Worm (Caenorhabditis elegans): ENCODE results near the gene fis-2.
A peak's percentile ranks its signal among the peaks of the same experiment; 100 is the strongest.

The fis-2 gene

DNA sequence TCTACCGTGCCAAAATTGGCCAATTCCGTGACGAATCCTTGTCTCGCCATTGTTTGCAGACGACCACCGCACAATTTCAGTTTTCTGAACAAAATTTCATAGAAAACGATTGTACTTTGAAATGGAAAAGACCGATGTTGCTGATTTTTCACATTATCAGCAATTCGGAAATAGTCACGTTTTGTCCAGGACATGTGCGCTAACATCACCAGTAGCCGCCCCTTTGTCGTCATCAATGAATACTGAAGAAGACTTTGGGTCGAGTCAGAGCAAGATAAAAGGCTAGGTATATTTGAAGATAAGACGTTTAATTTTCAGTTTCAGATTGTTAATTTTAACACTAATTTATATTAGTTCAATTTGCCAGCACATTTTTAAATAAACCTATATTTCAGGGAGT is 43.1 kb downstream of the fis-2 start, which contains the start of gene endu-2 (continued):
- no peak for TF ChIP-seq efl-1 (optimal IDR thresholded peaks at IDR 0.05)
- no peak for TF ChIP-seq efl-1 (GFP tag; optimal IDR thresholded peaks at IDR 0.05 in 1 of 2)
- no peak for TF ChIP-seq aha-1 (tag; optimal IDR thresholded peaks at IDR 0.05)
- peak; percentile 5 for TF ChIP-seq nhr-90 (tag; optimal IDR thresholded peaks at IDR 0.05; ENCODE audit: poor library complexity)
- TF ChIP-seq lsy-2 (tag; optimal IDR thresholded peaks at IDR 0.05) = no peak
- no peak for TF ChIP-seq dpl-1 (GFP tag; optimal IDR thresholded peaks at IDR 0.05)
- TF ChIP-seq mdl-1 (tag; optimal IDR thresholded peaks at IDR 0.05) = peak in 1 of 2 experiments; percentile 50
- no peak for TF ChIP-seq alr-1 (tag; optimal IDR thresholded peaks at IDR 0.05; ENCODE audit: borderline replicate concordance)

DNA sequence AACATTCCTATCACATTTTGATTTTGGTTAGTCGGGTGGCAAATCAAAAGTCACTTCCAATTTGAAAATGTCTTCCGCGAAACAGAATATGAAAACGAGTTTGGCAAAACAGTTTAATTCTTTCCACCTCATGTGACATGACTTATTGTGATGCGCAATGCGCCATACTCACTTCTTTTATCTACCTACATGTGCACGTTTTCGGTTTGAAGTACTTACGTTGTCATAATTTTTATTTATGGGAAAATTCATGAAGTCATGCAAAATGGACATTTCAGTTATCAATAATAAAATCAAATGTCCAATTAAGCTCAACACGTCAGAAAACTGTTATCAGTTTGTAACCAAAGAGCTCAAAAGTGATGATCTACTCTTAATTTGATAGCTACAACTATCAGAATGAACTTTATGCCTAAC is 46.4 kb downstream of the fis-2 start:
- TF ChIP-seq tlp-1 (tag; optimal IDR thresholded peaks at IDR 0.05) (peak; percentile 38), nhr-11 (tag; optimal IDR thresholded peaks at IDR 0.05) (no peak), ceh-82 (tag; optimal IDR thresholded peaks at IDR 0.05) (no peak), sox-4 (tag; optimal IDR thresholded peaks at IDR 0.05) (no peak), nhr-76 (tag; optimal IDR thresholded peaks at IDR 0.05) (no peak), snpc-4 (tag; optimal IDR thresholded peaks at IDR 0.05) (no peak), swsn-7 (tag; optimal IDR thresholded peaks at IDR 0.05) (no peak), lin-35 (GFP tag; optimal IDR thresholded peaks at IDR 0.05) (peak; percentile 31 to 63), lir-3 (tag; optimal IDR thresholded peaks at IDR 0.05; ENCODE audit: poor library complexity) (peak; percentile 3), fkh-8 (tag; optimal IDR thresholded peaks at IDR 0.05) (no peak), nhr-28 (tag; optimal IDR thresholded peaks at IDR 0.05) (no peak), ceh-88 (GFP tag; IDR thresholded peaks at IDR 0.05) (peak; percentile 22; the same call in 1 of the 2 replicates), lin-15B (tag; optimal IDR thresholded peaks at IDR 0.05) (no peak), lin-39 (tag; optimal IDR thresholded peaks at IDR 0.05) (no peak), nhr-84 (tag; optimal IDR thresholded peaks at IDR 0.05) (no peak), elt-2 (tag; optimal IDR thresholded peaks at IDR 0.05) (peak; percentile 83), mab-9 (GFP tag; IDR thresholded peaks at IDR 0.05) (no peak), nhr-85 (tag) (peak; percentile 98), ces-1 (GFP tag; optimal IDR thresholded peaks at IDR 0.05) (no peak), tbx-2 (tag; optimal IDR thresholded peaks at IDR 0.05) (peak; percentile 65), C34B4.2 (tag; optimal IDR thresholded peaks at IDR 0.05) (no peak), grh-1 (GFP tag; IDR thresholded peaks at IDR 0.05) (peak; percentile 91), ceh-8 (GFP tag; optimal IDR thresholded peaks at IDR 0.05) (no peak), C16A3.4 (tag; optimal IDR thresholded peaks at IDR 0.05) (no peak), nhr-71 (tag; optimal IDR thresholded peaks at IDR 0.05) (peak; percentile 80), Y116A8C.19 (tag; optimal IDR thresholded peaks at IDR 0.05; ENCODE audit: borderline replicate concordance) (no peak), F16B12.6 (tag; optimal IDR thresholded peaks at IDR 0.05) (no peak), aly-2 (tag; optimal IDR thresholded peaks at IDR 0.05) (no peak), ets-5 (GFP tag; IDR thresholded peaks at IDR 0.05) (no peak), unc-130 (tag; optimal IDR thresholded peaks at IDR 0.05) (no peak), xbp-1 (tag; optimal IDR thresholded peaks at IDR 0.05) (no peak), efl-3 (GFP tag; optimal IDR thresholded peaks at IDR 0.05) (no peak), jun-1 (tag; optimal IDR thresholded peaks at IDR 0.05) (no peak), rnt-1 (tag; optimal IDR thresholded peaks at IDR 0.05) (no peak), nhr-237 (tag; optimal IDR thresholded peaks at IDR 0.05) (no peak), elt-3 (tag; optimal IDR thresholded peaks at IDR 0.05) (peak in 2 of 6 experiments; percentile 71 to 92), efl-1 (optimal IDR thresholded peaks at IDR 0.05) (peak in 1 of 2 experiments; percentile 26), efl-1 (GFP tag; optimal IDR thresholded peaks at IDR 0.05 in 1 of 2) (peak in 1 of 2 experiments; percentile 94), C04F5.9 (tag; optimal IDR thresholded peaks at IDR 0.05) (no peak), irx-1 (tag; optimal IDR thresholded peaks at IDR 0.05) (no peak), vab-15 (tag; optimal IDR thresholded peaks at IDR 0.05) (peak; percentile 66), fkh-10 (GFP tag; optimal IDR thresholded peaks at IDR 0.05) (no peak), fkh-4 (tag; optimal IDR thresholded peaks at IDR 0.05; ENCODE audit: borderline replicate concordance) (no peak), nhr-90 (tag; optimal IDR thresholded peaks at IDR 0.05; ENCODE audit: poor library complexity) (peak; percentile 79), hlh-4 (tag; optimal IDR thresholded peaks at IDR 0.05) (no peak), zip-4 (GFP tag; optimal IDR thresholded peaks at IDR 0.05) (no peak), fos-1 (tag; optimal IDR thresholded peaks at IDR 0.05) (no peak)

Measured in whole organism, L1 larva.